Worm (Caenorhabditis elegans) whole organism, L2 larva: ENCODE results near the gene Y38E10A.14.

Experiments
- ama-1 ChIP-seq: fragments of 150-350 bp; optimal IDR thresholded peaks from 2 replicates; lab custom pipeline; 2018; ENCODE audit warnings: inconsistent platforms
- ceh-82 ChIP-seq: fragments of 150-350 bp; optimal IDR thresholded peaks from 2 replicates; lab custom pipeline; 2014; ENCODE audit warnings: missing biosample characterization, missing genetic modification characterization
- fos-1 ChIP-seq: fragments of 150-350 bp; optimal IDR thresholded peaks from 2 replicates; lab custom pipeline; 2014; ENCODE audit warnings: missing biosample characterization, missing genetic modification characterization
- lin-39 ChIP-seq: fragments of 150-350 bp; optimal IDR thresholded peaks from 2 replicates; lab custom pipeline; 2014; ENCODE audit warnings: missing biosample characterization, missing genetic modification reagents, missing genetic modification characterization
- zag-1 ChIP-seq: fragments of 150-350 bp; optimal IDR thresholded peaks from 2 replicates; lab custom pipeline; 2014; ENCODE audit warnings: missing biosample characterization, missing genetic modification characterization

ce11 chrII:12654447-12654846 lies 30.1 kb upstream of the Y38E10A.14 start, which contains the start of gene rgs-4:
- TF ChIP-seq lin-39 (tag; lab: Kevin White, UChicago) (no peak), fos-1 (no peak), ama-1 (no peak), zag-1 (tag; lab: Kevin White, UChicago) (no peak), ceh-82 (tag; lab: Kevin White, UChicago) (no peak)
